Worm (Caenorhabditis elegans) whole organism, young adult: Measurements from ENCODE around the gene hsp-43.

ENCODE experiments used
- B0019.2 ChIP-seq: fragments of 200-800 bp; sonication (Bioruptor generic); conservative IDR thresholded peaks from 2 replicates; pipeline ENCODE4 v1.3.6; 2022; ENCODE audit warnings: missing genetic modification reagents, missing genetic modification characterization, missing compliant biosample characterization
- B0261.1 ChIP-seq: sonication (generic microtip); optimal IDR thresholded peaks from 2 replicates; lab custom pipeline; 2016; ENCODE audit warnings: mild to moderate bottlenecking, missing genetic modification characterization, moderate library complexity, missing compliant biosample characterization
- B0336.3 ChIP-seq: fragments of 200-800 bp; sonication (Bioruptor generic); IDR thresholded peaks from 2 replicates; pipeline ENCODE4 v1.3.6; 2022; ENCODE audit warnings: missing genetic modification characterization, missing compliant biosample characterization
- C06A6.2 ChIP-seq: fragments of 200-800 bp; sonication (Bioruptor generic); conservative IDR thresholded peaks from 2 replicates; pipeline ENCODE4 v1.3.6; 2022; ENCODE audit warnings: missing genetic modification characterization, missing compliant biosample characterization
- F33H1.4 ChIP-seq: fragments of 200-800 bp; sonication (Bioruptor generic); IDR thresholded peaks from 2 replicates; pipeline ENCODE4 v1.3.6; 2022; ENCODE audit warnings: missing genetic modification reagents, missing genetic modification characterization, missing compliant biosample characterization
- F49E8.2 ChIP-seq: sonication (generic microtip); optimal IDR thresholded peaks from 3 replicates; lab custom pipeline; 2017; ENCODE audit warnings: missing genetic modification characterization, mild to moderate bottlenecking, missing compliant biosample characterization, antibody characterized with exemption, moderate library complexity; ENCODE audit not compliant: insufficient read depth
- F57C9.4 ChIP-seq: sonication (generic microtip); optimal IDR thresholded peaks from 2 replicates; lab custom pipeline; 2017; ENCODE audit warnings: mild to moderate bottlenecking, missing genetic modification characterization, missing compliant biosample characterization
- K11D2.4 ChIP-seq: fragments of 200-800 bp; sonication (Bioruptor generic); IDR thresholded peaks from 2 replicates; pipeline ENCODE4 v1.3.6; 2022; ENCODE audit warnings: missing genetic modification reagents, missing genetic modification characterization, missing compliant biosample characterization
- K12H6.12 ChIP-seq: fragments of 200-800 bp; sonication (Bioruptor generic); optimal IDR thresholded peaks from 2 replicates; lab custom pipeline; 2018; ENCODE audit warnings: mild to moderate bottlenecking, missing genetic modification characterization, missing compliant biosample characterization
- Y56A3A.18 ChIP-seq: fragments of 200-800 bp; sonication (Bioruptor generic); IDR thresholded peaks from 2 replicates; pipeline ENCODE4 v1.3.6; 2022; ENCODE audit warnings: missing genetic modification reagents, missing genetic modification characterization, missing compliant biosample characterization
- Y79H2A.3 ChIP-seq: fragments of 200-800 bp; sonication (Bioruptor generic); conservative IDR thresholded peaks from 2 replicates; pipeline ENCODE4 v1.3.6; 2022; ENCODE audit warnings: missing genetic modification reagents, missing genetic modification characterization, missing compliant biosample characterization
- ZK185.1 ChIP-seq: sonication (generic microtip); optimal IDR thresholded peaks from 2 replicates; lab custom pipeline; 2016; ENCODE audit warnings: mild to moderate bottlenecking, missing genetic modification characterization, missing compliant biosample characterization; ENCODE audit not compliant: poor library complexity, severe bottlenecking
- akir-1 ChIP-seq: fragments of 200-800 bp; sonication (Bioruptor generic); optimal IDR thresholded peaks from 2 replicates; lab custom pipeline; 2018; ENCODE audit warnings: mild to moderate bottlenecking, missing genetic modification characterization, moderate library complexity, missing compliant biosample characterization
- atf-7 ChIP-seq: sonication (generic microtip); optimal IDR thresholded peaks from 2 replicates; lab custom pipeline; 2017; ENCODE audit warnings: mild to moderate bottlenecking, missing genetic modification characterization, missing compliant biosample characterization
- athp-1 ChIP-seq: sonication (generic microtip); optimal IDR thresholded peaks from 2 replicates; lab custom pipeline; 2017; ENCODE audit warnings: mild to moderate bottlenecking, missing genetic modification characterization, missing compliant biosample characterization
- attf-3 ChIP-seq: fragments of 200-800 bp; sonication (Bioruptor generic); conservative IDR thresholded peaks from 2 replicates; pipeline ENCODE4 v1.3.6; 2022; ENCODE audit warnings: missing genetic modification reagents, missing genetic modification characterization, missing compliant biosample characterization
- bed-2 ChIP-seq: fragments of 200-800 bp; sonication (Bioruptor generic); IDR thresholded peaks from 2 replicates; pipeline ENCODE4 v1.3.6; 2022; ENCODE audit warnings: missing genetic modification reagents, missing genetic modification characterization, missing compliant biosample characterization
- ceh-27 ChIP-seq: fragments of 200-800 bp; sonication (Bioruptor generic); optimal IDR thresholded peaks from 2 replicates; lab custom pipeline; 2018; ENCODE audit warnings: mild to moderate bottlenecking, missing genetic modification characterization, moderate library complexity, missing compliant biosample characterization
- ceh-58 ChIP-seq: fragments of 200-800 bp; sonication (Bioruptor generic); IDR thresholded peaks from 2 replicates; pipeline ENCODE4 v1.3.6; 2022; ENCODE audit warnings: missing genetic modification characterization, missing compliant biosample characterization
- ceh-91 ChIP-seq: fragments of 200-800 bp; sonication (Bioruptor generic); IDR thresholded peaks from 2 replicates; pipeline ENCODE4 v1.3.6; 2022; ENCODE audit warnings: missing genetic modification reagents, missing genetic modification characterization, missing compliant biosample characterization
- dpff-1 ChIP-seq: sonication (generic microtip); optimal IDR thresholded peaks from 2 replicates; lab custom pipeline; 2017; ENCODE audit warnings: mild to moderate bottlenecking, missing genetic modification characterization, missing compliant biosample characterization
- egl-44 ChIP-seq: fragments of 200-800 bp; sonication (Bioruptor generic); IDR thresholded peaks from 2 replicates; pipeline ENCODE4 v1.3.6; 2022; ENCODE audit warnings: missing genetic modification reagents, missing genetic modification characterization, missing compliant biosample characterization
- hlh-12 ChIP-seq: sonication (generic microtip); optimal IDR thresholded peaks from 2 replicates; lab custom pipeline; 2016; ENCODE audit warnings: missing genetic modification characterization, missing compliant biosample characterization
- hlh-26 ChIP-seq: fragments of 200-800 bp; sonication (Bioruptor generic); conservative IDR thresholded peaks from 2 replicates; pipeline ENCODE4 v1.3.6; 2022; ENCODE audit warnings: missing genetic modification reagents, missing genetic modification characterization, missing compliant biosample characterization
- hmg-1.2 ChIP-seq: fragments of 200-800 bp; sonication (Bioruptor generic); IDR thresholded peaks from 2 replicates; pipeline ENCODE4 v1.3.6; 2022; ENCODE audit warnings: missing genetic modification reagents, missing genetic modification characterization, missing compliant biosample characterization
- let-526 ChIP-seq: fragments of 200-800 bp; sonication (Bioruptor generic); IDR thresholded peaks from 2 replicates; pipeline ENCODE4 v1.3.6; 2022; ENCODE audit warnings: missing genetic modification reagents, missing genetic modification characterization, missing compliant biosample characterization
- lin-35 ChIP-seq, 3 experiments: fragments of 150-350 bp in 2 of 3; sonication (generic microtip) in 1 of 3; optimal IDR thresholded peaks; 2 replicates each; lab custom pipeline; 2014 to 2018; ENCODE audit warnings: missing biosample characterization in 3 of 3, missing genetic modification characterization in 3 of 3, missing genetic modification reagents in 3 of 3
- lin-40 ChIP-seq: sonication (generic microtip); optimal IDR thresholded peaks from 2 replicates; lab custom pipeline; 2016; ENCODE audit warnings: missing genetic modification characterization, mild to moderate bottlenecking, missing compliant biosample characterization, missing genotype, missing genetic modification reagents
- lsl-1 ChIP-seq: fragments of 200-800 bp; sonication (Bioruptor generic); optimal IDR thresholded peaks from 2 replicates; lab custom pipeline; 2018; ENCODE audit warnings: mild to moderate bottlenecking, missing genetic modification characterization, moderate library complexity, missing compliant biosample characterization
- madf-10 ChIP-seq: sonication (generic microtip); optimal IDR thresholded peaks from 2 replicates; lab custom pipeline; 2016; ENCODE audit warnings: mild to moderate bottlenecking, missing genetic modification characterization, missing compliant biosample characterization
- madf-3 ChIP-seq: fragments of 200-800 bp; sonication (Bioruptor generic); IDR thresholded peaks from 2 replicates; pipeline ENCODE4 v1.3.6; 2022; ENCODE audit warnings: missing genetic modification reagents, missing genetic modification characterization, missing compliant biosample characterization
- madf-6 ChIP-seq: fragments of 200-800 bp; sonication (Bioruptor generic); IDR thresholded peaks from 2 replicates; pipeline ENCODE4 v1.3.6; 2022; ENCODE audit warnings: missing genetic modification reagents, missing genetic modification characterization, missing compliant biosample characterization
- madf-8 ChIP-seq: fragments of 200-800 bp; sonication (Bioruptor generic); conservative IDR thresholded peaks from 2 replicates; pipeline ENCODE4 v1.3.6; 2022; ENCODE audit warnings: missing genetic modification reagents, missing genetic modification characterization, missing compliant biosample characterization
- nhr-120 ChIP-seq: fragments of 200-800 bp; sonication (Bioruptor generic); IDR thresholded peaks from 2 replicates; pipeline ENCODE4 v1.3.6; 2022; ENCODE audit warnings: missing genetic modification characterization, missing compliant biosample characterization
- nhr-179 ChIP-seq: sonication (generic microtip); optimal IDR thresholded peaks from 2 replicates; lab custom pipeline; 2016; ENCODE audit warnings: mild to moderate bottlenecking, missing genetic modification characterization, missing compliant biosample characterization
- nhr-27 ChIP-seq: fragments of 200-800 bp; sonication (Bioruptor generic); optimal IDR thresholded peaks from 2 replicates; lab custom pipeline; 2018; ENCODE audit warnings: mild to moderate bottlenecking, missing genetic modification characterization, moderate library complexity, missing compliant biosample characterization
- nhr-90 ChIP-seq: sonication (generic microtip); optimal IDR thresholded peaks from 2 replicates; lab custom pipeline; 2016; ENCODE audit warnings: missing genotype, mild to moderate bottlenecking, missing genetic modification characterization, missing compliant biosample characterization
- pha-4 ChIP-seq: fragments of 150-350 bp; sonication (generic microtip); optimal IDR thresholded peaks from 2 replicates; lab custom pipeline; 2014; ENCODE audit warnings: missing biosample characterization, missing genetic modification reagents, missing genetic modification characterization
- rec-8 ChIP-seq, 2 experiments: sonication (generic microtip); optimal IDR thresholded peaks; 2 replicates each; lab custom pipeline; 2016; ENCODE audit warnings: mild to moderate bottlenecking in 2 of 2, missing genetic modification characterization in 2 of 2, missing genetic modification reagents in 2 of 2, missing genotype in 2 of 2, missing biosample characterization in 1 of 2, missing compliant biosample characterization in 1 of 2, moderate library complexity in 1 of 2
- repo-1 ChIP-seq: sonication (generic microtip); optimal IDR thresholded peaks from 2 replicates; lab custom pipeline; 2017; ENCODE audit warnings: mild to moderate bottlenecking, missing genetic modification characterization, missing compliant biosample characterization
- rpc-1 ChIP-seq, 2 experiments: fragments of 150-350 bp in 1 of 2; sonication (generic microtip) in 1 of 2; optimal IDR thresholded peaks; 2 replicates each; lab custom pipeline; 2014 to 2018; ENCODE audit warnings: missing biosample characterization in 1 of 2, missing genetic modification characterization in 1 of 2, missing genetic modification reagents in 1 of 2, missing genotype in 1 of 2
- snpc-1.1 ChIP-seq: sonication (generic microtip); optimal IDR thresholded peaks from 2 replicates; lab custom pipeline; 2017; ENCODE audit warnings: missing genetic modification characterization, mild to moderate bottlenecking, missing compliant biosample characterization, antibody characterized with exemption, moderate library complexity, missing genotype, missing genetic modification reagents; ENCODE audit not compliant: insufficient read depth
- snpc-3.4 ChIP-seq: sonication (generic microtip); optimal IDR thresholded peaks from 2 replicates; lab custom pipeline; 2017; ENCODE audit warnings: missing genetic modification characterization, mild to moderate bottlenecking, missing compliant biosample characterization, antibody characterized with exemption, moderate library complexity, missing genotype, missing genetic modification reagents
- sptf-2 ChIP-seq: fragments of 200-800 bp; sonication (Bioruptor generic); optimal IDR thresholded peaks from 2 replicates; lab custom pipeline; 2018; ENCODE audit warnings: mild to moderate bottlenecking, missing genetic modification characterization, missing compliant biosample characterization
- xnd-1 ChIP-seq: sonication (generic microtip); optimal IDR thresholded peaks from 2 replicates; lab custom pipeline; 2016; ENCODE audit warnings: missing genotype, missing genetic modification reagents, missing genetic modification characterization, missing compliant biosample characterization
- zim-3 ChIP-seq: sonication (generic microtip); optimal IDR thresholded peaks from 2 replicates; lab custom pipeline; 2017; ENCODE audit warnings: mild to moderate bottlenecking, missing genetic modification characterization, moderate library complexity, missing compliant biosample characterization
- ztf-25 ChIP-seq: fragments of 200-800 bp; sonication (Bioruptor generic); IDR thresholded peaks from 2 replicates; pipeline ENCODE4 v1.3.6; 2022; ENCODE audit warnings: missing genetic modification reagents, missing genetic modification characterization, missing compliant biosample characterization
- ztf-3 ChIP-seq: fragments of 200-800 bp; sonication (Bioruptor generic); optimal IDR thresholded peaks from 2 replicates; lab custom pipeline; 2018; ENCODE audit warnings: mild to moderate bottlenecking, missing genetic modification characterization, missing compliant biosample characterization

The hsp-43 gene

DNA sequence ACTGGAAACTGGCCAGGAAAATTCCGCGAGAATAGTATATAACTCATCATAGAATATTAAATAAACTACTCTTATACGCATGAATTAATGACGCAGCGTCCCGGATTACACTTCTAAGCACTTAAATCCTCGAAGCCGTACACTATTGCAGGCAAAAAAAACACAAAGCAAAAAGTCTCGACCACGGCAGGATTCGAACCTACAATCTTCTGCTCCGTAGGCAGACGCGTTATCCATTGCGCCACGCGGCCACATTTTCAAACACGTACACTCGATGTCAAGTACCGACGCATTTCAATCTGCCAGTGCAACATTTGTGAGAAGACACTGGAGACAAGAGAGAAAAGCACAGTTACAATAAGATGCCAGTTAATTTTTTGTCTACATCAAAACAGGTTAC lies 15.5 kb downstream of the hsp-43 start (continued):
- no peak for TF ChIP-seq egl-44 (GFP tag; lab: Robert Waterston, UW)
- peak; percentile 17 for TF ChIP-seq athp-1 (tag; lab: Kevin White, UChicago)
- TF ChIP-seq dpff-1 (tag; lab: Kevin White, UChicago) = no peak
- no peak for TF ChIP-seq pha-4
- TF ChIP-seq hmg-1.2 (GFP tag; lab: Robert Waterston, UW) = peak; percentile 66
- TF ChIP-seq lin-40 (tag; lab: Kevin White, UChicago) = peak; percentile 63
- peak; percentile 13 for TF ChIP-seq K12H6.12 (tag; lab: Kevin White, UChicago)
- no peak for TF ChIP-seq snpc-1.1
- TF ChIP-seq let-526 (GFP tag; lab: Robert Waterston, UW) = 0 out of 2 replicates have a peak, but pooled peaks have one; percentile 22
- peak; percentile 85 for TF ChIP-seq B0261.1 (tag; lab: Kevin White, UChicago)
- TF ChIP-seq zim-3 (tag; lab: Kevin White, UChicago) = peak; percentile 66
- no peak for TF ChIP-seq madf-6
- TF ChIP-seq F57C9.4 = no peak
- TF ChIP-seq ztf-25 (GFP tag; lab: Robert Waterston, UW) = peak; percentile 69; the same call in 1 of the 2 replicates
- peak; percentile 60 for TF ChIP-seq ZK185.1
- 0 out of 2 replicates have a peak, but pooled peaks have one; percentile 18 for TF ChIP-seq K11D2.4
- no peak for TF ChIP-seq F49E8.2 (tag; lab: Kevin White, UChicago)
- TF ChIP-seq akir-1 = no peak
- no peak for TF ChIP-seq hlh-12 (tag; lab: Kevin White, UChicago)
- no peak for TF ChIP-seq bed-2 (GFP tag; lab: Robert Waterston, UW)
- peak; percentile 15 for TF ChIP-seq nhr-179 (tag; lab: Kevin White, UChicago)
- TF ChIP-seq ceh-27 (GFP tag; lab: Kevin White, UChicago) = peak; percentile 62
- TF ChIP-seq nhr-27 (tag; lab: Kevin White, UChicago) = no peak
- no peak for TF ChIP-seq Y79H2A.3 (GFP tag; lab: Robert Waterston, UW)
- no peak for TF ChIP-seq attf-3 (GFP tag; lab: Robert Waterston, UW)
- peak; percentile 83 for TF ChIP-seq rpc-1 (optimal IDR thresholded peaks at IDR 0.05; lab: Kevin White, UChicago)
- peak; percentile 86 for TF ChIP-seq rpc-1 (tag; optimal IDR thresholded peaks at IDR 0.05; lab: Kevin White, UChicago)
- peak; percentile 9 for TF ChIP-seq repo-1 (tag; lab: Kevin White, UChicago)
- 0 out of 2 replicates have a peak, but pooled peaks have one; percentile 54 for TF ChIP-seq B0019.2 (GFP tag; lab: Robert Waterston, UW)
- TF ChIP-seq madf-10 (tag; lab: Kevin White, UChicago) = peak; percentile 57
- no peak for TF ChIP-seq ceh-91
- TF ChIP-seq atf-7 (tag; lab: Kevin White, UChicago) = no peak
- TF ChIP-seq F33H1.4 (GFP tag; lab: Robert Waterston, UW) = no peak
- peak; percentile 68; the same call in 1 of the 2 replicates for TF ChIP-seq Y56A3A.18 (GFP tag; lab: Robert Waterston, UW)
- TF ChIP-seq nhr-90 = peak; percentile 85
- TF ChIP-seq madf-3 (GFP tag; lab: Robert Waterston, UW) = 0 out of 2 replicates have a peak, but pooled peaks have one; percentile 23
- no peak for TF ChIP-seq lin-35 (GFP tag; optimal IDR thresholded peaks at IDR 0.05; lab: Kevin White, UChicago)
- peak; percentile 65 to 71 for TF ChIP-seq rec-8 (tag; optimal IDR thresholded peaks at IDR 0.05; lab: Kevin White, UChicago)
- no peak for TF ChIP-seq lsl-1 (GFP tag; lab: Kevin White, UChicago)
- no peak for TF ChIP-seq ceh-58 (GFP tag; lab: Robert Waterston, UW)
- no peak for TF ChIP-seq nhr-120 (GFP tag; lab: Robert Waterston, UW)
- no peak; the same call in 1 of the 2 replicates for TF ChIP-seq B0336.3
- TF ChIP-seq ztf-3 (GFP tag; lab: Kevin White, UChicago) = no peak
- no peak for TF ChIP-seq hlh-26 (GFP tag; lab: Robert Waterston, UW)
- TF ChIP-seq madf-8 = no peak
- TF ChIP-seq xnd-1 = no peak
- no peak for TF ChIP-seq snpc-3.4 (tag; lab: Kevin White, UChicago)
- TF ChIP-seq C06A6.2 (GFP tag; lab: Robert Waterston, UW) = no peak
- no peak for TF ChIP-seq sptf-2 (GFP tag; lab: Kevin White, UChicago)
